Worm (Caenorhabditis elegans) whole organism, early embryonic: ENCODE data around the gene tars-1.

Experiments used
- B0310.2 ChIP-seq: sonication (generic microtip); optimal IDR thresholded peaks from 2 replicates; lab custom pipeline; 2016; ENCODE audit warnings: mild to moderate bottlenecking, missing genetic modification characterization, missing compliant biosample characterization
- F13C5.2 ChIP-seq: sonication (generic microtip); optimal IDR thresholded peaks from 2 replicates; lab custom pipeline; 2017; ENCODE audit warnings: mild to moderate bottlenecking, missing genetic modification characterization, inconsistent platforms, missing compliant biosample characterization
- aly-1 ChIP-seq: sonication (generic microtip); optimal IDR thresholded peaks from 2 replicates; lab custom pipeline; 2016; ENCODE audit warnings: missing genetic modification characterization, missing compliant biosample characterization
- ama-1 ChIP-seq: fragments of 150-350 bp; optimal IDR thresholded peaks from 2 replicates; lab custom pipeline; 2014
- ceh-13 ChIP-seq: fragments of 200-800 bp; sonication (Bioruptor generic); optimal IDR thresholded peaks from 2 replicates; lab custom pipeline; 2018; ENCODE audit warnings: mild to moderate bottlenecking, missing genetic modification characterization, missing compliant biosample characterization
- ceh-36 ChIP-seq: sonication (generic microtip); optimal IDR thresholded peaks from 2 replicates; lab custom pipeline; 2016; ENCODE audit warnings: missing genetic modification characterization, inconsistent platforms, missing compliant biosample characterization
- ets-7 ChIP-seq: sonication (generic microtip); optimal IDR thresholded peaks from 2 replicates; lab custom pipeline; 2016; ENCODE audit warnings: missing genotype, missing genetic modification characterization, missing compliant biosample characterization
- flt-1 ChIP-seq: fragments of 200-800 bp; sonication (Bioruptor generic); IDR thresholded peaks from 2 replicates; pipeline ENCODE4 v1.3.6; 2022; ENCODE audit warnings: missing genetic modification characterization, missing compliant biosample characterization
- hmbx-1 ChIP-seq: sonication (generic microtip); optimal IDR thresholded peaks from 2 replicates; lab custom pipeline; 2016; ENCODE audit warnings: mild to moderate bottlenecking, missing genetic modification characterization, missing compliant biosample characterization
- hmg-4 ChIP-seq: fragments of 200-800 bp; sonication (Bioruptor generic); optimal IDR thresholded peaks from 2 replicates; lab custom pipeline; 2018; ENCODE audit warnings: mild to moderate bottlenecking, missing genetic modification characterization, missing compliant biosample characterization
- hnd-1 ChIP-seq: sonication (generic microtip); optimal IDR thresholded peaks from 2 replicates; lab custom pipeline; 2016; ENCODE audit warnings: missing genetic modification characterization, missing compliant biosample characterization
- pes-1 ChIP-seq: fragments of 200-800 bp; sonication (Bioruptor generic); IDR thresholded peaks from 2 replicates; pipeline ENCODE4 v1.3.6; 2022; ENCODE audit warnings: missing genetic modification reagents, missing genetic modification characterization, missing compliant biosample characterization
- scrt-1 ChIP-seq: fragments of 200-800 bp; sonication (Bioruptor generic); IDR thresholded peaks from 2 replicates; pipeline ENCODE4 v1.3.6; 2022; ENCODE audit warnings: missing genetic modification characterization, missing compliant biosample characterization
- sea-1 ChIP-seq: fragments of 200-800 bp; sonication (Bioruptor generic); conservative IDR thresholded peaks from 2 replicates; pipeline ENCODE4 v1.3.6; 2022; ENCODE audit warnings: missing genetic modification characterization, missing compliant biosample characterization
- tbx-11 ChIP-seq: fragments of 200-800 bp; sonication (Bioruptor generic); IDR thresholded peaks from 2 replicates; pipeline ENCODE4 v1.3.6; 2022; ENCODE audit warnings: missing genetic modification characterization, missing compliant biosample characterization
- tbx-37 ChIP-seq: fragments of 200-800 bp; sonication (Bioruptor generic); conservative IDR thresholded peaks from 2 replicates; pipeline ENCODE4 v1.3.6; 2022; ENCODE audit warnings: missing genetic modification reagents, missing genetic modification characterization, missing compliant biosample characterization
- tra-4 ChIP-seq: sonication (generic microtip); optimal IDR thresholded peaks from 2 replicates; lab custom pipeline; 2017; ENCODE audit warnings: missing genetic modification characterization, missing compliant biosample characterization

Gene tars-1

ce11 chrII:11645383-11645782 is 50.1 kb downstream of the tars-1 start:
- TF ChIP-seq aly-1 (tag; lab: Kevin White, UChicago) (no peak), hmbx-1 (no peak), ceh-13 (GFP tag; lab: Kevin White, UChicago) (no peak), hmg-4 (GFP tag; lab: Kevin White, UChicago) (no peak), B0310.2 (no peak), pes-1 (GFP tag; lab: Robert Waterston, UW) (no peak), ceh-36 (tag; lab: Kevin White, UChicago) (no peak), flt-1 (no peak), ama-1 (lab: Kevin White, UChicago) (no peak), hnd-1 (no peak), scrt-1 (no peak), F13C5.2 (tag; lab: Kevin White, UChicago) (no peak), tra-4 (tag; lab: Kevin White, UChicago) (no peak), sea-1 (GFP tag; lab: Robert Waterston, UW) (no peak), tbx-37 (GFP tag; lab: Robert Waterston, UW) (no peak)

- TF ChIP-seq sea-1 (GFP tag; lab: Robert Waterston, UW) (no peak), hmg-4 (GFP tag; lab: Kevin White, UChicago) (no peak), scrt-1 (no peak), tra-4 (tag; lab: Kevin White, UChicago) (no peak), pes-1 (GFP tag; lab: Robert Waterston, UW) (no peak), tbx-37 (GFP tag; lab: Robert Waterston, UW) (no peak), ama-1 (lab: Kevin White, UChicago) (no peak), hnd-1 (no peak), ceh-36 (tag; lab: Kevin White, UChicago) (no peak), B0310.2 (no peak)
Measured at ce11 chrII:11644535-11644934, 50.9 kb downstream of the tars-1 start.

- TF ChIP-seq ets-7 = no peak
- no peak for TF ChIP-seq ceh-36 (tag; lab: Kevin White, UChicago)
- TF ChIP-seq hmg-4 (GFP tag; lab: Kevin White, UChicago) = no peak
- TF ChIP-seq tra-4 (tag; lab: Kevin White, UChicago) = no peak
- TF ChIP-seq tbx-11 = no peak
- TF ChIP-seq ama-1 (lab: Kevin White, UChicago) = no peak
- TF ChIP-seq ceh-13 (GFP tag; lab: Kevin White, UChicago) = no peak
- TF ChIP-seq scrt-1 = no peak
- no peak for TF ChIP-seq aly-1 (tag; lab: Kevin White, UChicago)
- TF ChIP-seq hnd-1 = no peak
- no peak for TF ChIP-seq hmbx-1
- no peak for TF ChIP-seq pes-1 (GFP tag; lab: Robert Waterston, UW)
- TF ChIP-seq B0310.2 = no peak
- no peak for TF ChIP-seq sea-1 (GFP tag; lab: Robert Waterston, UW)
- TF ChIP-seq flt-1 = no peak
- no peak for TF ChIP-seq tbx-37 (GFP tag; lab: Robert Waterston, UW)
- no peak for TF ChIP-seq F13C5.2 (tag; lab: Kevin White, UChicago)
Measured at ce11 chrII:11642736-11643135, 52.7 kb downstream of the tars-1 start.

ce11 chrII:11642025-11642424 is 53.4 kb downstream of the tars-1 start:
- no peak for TF ChIP-seq tbx-11
- no peak for TF ChIP-seq sea-1 (GFP tag; lab: Robert Waterston, UW)
- TF ChIP-seq ceh-13 (GFP tag; lab: Kevin White, UChicago) = no peak
- no peak for TF ChIP-seq ceh-36 (tag; lab: Kevin White, UChicago)
- no peak for TF ChIP-seq F13C5.2 (tag; lab: Kevin White, UChicago)
- TF ChIP-seq aly-1 (tag; lab: Kevin White, UChicago) = no peak
- TF ChIP-seq ets-7 = no peak
- TF ChIP-seq pes-1 (GFP tag; lab: Robert Waterston, UW) = no peak
- TF ChIP-seq tra-4 (tag; lab: Kevin White, UChicago) = no peak
- no peak for TF ChIP-seq scrt-1
- TF ChIP-seq B0310.2 = no peak
- no peak for TF ChIP-seq flt-1
- no peak for TF ChIP-seq hnd-1
- TF ChIP-seq ama-1 (lab: Kevin White, UChicago) = no peak
- no peak for TF ChIP-seq hmg-4 (GFP tag; lab: Kevin White, UChicago)
- TF ChIP-seq tbx-37 (GFP tag; lab: Robert Waterston, UW) = no peak
- TF ChIP-seq hmbx-1 = no peak
